Worm (Caenorhabditis elegans) whole organism, young adult: ENCODE data around the gene C13F10.8.
A peak's percentile ranks its signal among the peaks of the same experiment; 100 is the strongest.

ENCODE experiments used
- B0336.3 ChIP-seq: fragments of 200-800 bp; sonication (Bioruptor generic); IDR thresholded peaks from 2 replicates; pipeline ENCODE4 v1.3.6; 2022; ENCODE audit warnings: missing genetic modification characterization, missing compliant biosample characterization
- C17E4.6 ChIP-seq: fragments of 200-800 bp; sonication (Bioruptor generic); IDR thresholded peaks from 2 replicates; pipeline ENCODE4 v1.3.6; 2022; ENCODE audit warnings: missing genetic modification reagents, missing genetic modification characterization, missing compliant biosample characterization
- D2030.7 ChIP-seq: fragments of 200-800 bp; sonication (Bioruptor generic); IDR thresholded peaks from 2 replicates; pipeline ENCODE4 v1.3.6; 2022; ENCODE audit warnings: missing genetic modification reagents, missing genetic modification characterization, missing compliant biosample characterization
- F23B12.7 ChIP-seq: sonication (generic microtip); optimal IDR thresholded peaks from 2 replicates; lab custom pipeline; 2017; ENCODE audit warnings: missing genetic modification characterization, mild to moderate bottlenecking, missing compliant biosample characterization, antibody characterized with exemption, moderate library complexity; ENCODE audit not compliant: insufficient read depth
- F37B4.10 ChIP-seq: fragments of 200-800 bp; sonication (Bioruptor generic); IDR thresholded peaks from 2 replicates; pipeline ENCODE4 v1.3.6; 2022; ENCODE audit warnings: missing genetic modification characterization, missing compliant biosample characterization
- F49E8.2 ChIP-seq: sonication (generic microtip); optimal IDR thresholded peaks from 3 replicates; lab custom pipeline; 2017; ENCODE audit warnings: missing genetic modification characterization, mild to moderate bottlenecking, missing compliant biosample characterization, antibody characterized with exemption, moderate library complexity; ENCODE audit not compliant: insufficient read depth
- F55B11.4 ChIP-seq: sonication (generic microtip); optimal IDR thresholded peaks from 2 replicates; lab custom pipeline; 2016; ENCODE audit warnings: missing compliant biosample characterization, missing genetic modification characterization, borderline replicate concordance; ENCODE audit not compliant: insufficient read depth
- T07F8.4 ChIP-seq: sonication (generic microtip); optimal IDR thresholded peaks from 2 replicates; lab custom pipeline; 2016; ENCODE audit warnings: mild to moderate bottlenecking, missing genetic modification characterization, moderate library complexity, missing compliant biosample characterization
- T26A5.8 ChIP-seq: sonication (generic microtip); optimal IDR thresholded peaks from 2 replicates; lab custom pipeline; 2016; ENCODE audit warnings: missing genetic modification characterization, missing compliant biosample characterization
- Y53F4B.3 ChIP-seq: fragments of 200-800 bp; sonication (Bioruptor generic); IDR thresholded peaks from 2 replicates; pipeline ENCODE4 v1.3.6; 2022; ENCODE audit warnings: missing genetic modification reagents, missing genetic modification characterization, missing compliant biosample characterization
- Y67H2A.10 ChIP-seq: fragments of 200-800 bp; sonication (Bioruptor generic); conservative IDR thresholded peaks from 2 replicates; pipeline ENCODE4 v1.3.6; 2022; ENCODE audit warnings: missing genetic modification reagents, missing genetic modification characterization, missing compliant biosample characterization
- Y79H2A.3 ChIP-seq: fragments of 200-800 bp; sonication (Bioruptor generic); conservative IDR thresholded peaks from 2 replicates; pipeline ENCODE4 v1.3.6; 2022; ENCODE audit warnings: missing genetic modification reagents, missing genetic modification characterization, missing compliant biosample characterization
- akir-1 ChIP-seq: fragments of 200-800 bp; sonication (Bioruptor generic); optimal IDR thresholded peaks from 2 replicates; lab custom pipeline; 2018; ENCODE audit warnings: mild to moderate bottlenecking, missing genetic modification characterization, moderate library complexity, missing compliant biosample characterization
- attf-5 ChIP-seq: fragments of 200-800 bp; sonication (Bioruptor generic); optimal IDR thresholded peaks from 2 replicates; lab custom pipeline; 2018; ENCODE audit warnings: mild to moderate bottlenecking, missing genetic modification characterization, missing compliant biosample characterization
- attf-6 ChIP-seq: fragments of 200-800 bp; sonication (Bioruptor generic); IDR thresholded peaks from 2 replicates; pipeline ENCODE4 v1.3.6; 2022; ENCODE audit warnings: missing genetic modification reagents, missing genetic modification characterization, missing compliant biosample characterization
- bed-1 ChIP-seq: fragments of 200-800 bp; sonication (Bioruptor generic); IDR thresholded peaks from 2 replicates; pipeline ENCODE4 v1.3.6; 2022; ENCODE audit warnings: missing genetic modification reagents, missing genetic modification characterization, missing compliant biosample characterization
- ceh-100 ChIP-seq: fragments of 200-800 bp; sonication (Bioruptor generic); IDR thresholded peaks from 2 replicates; pipeline ENCODE4 v1.3.6; 2022; ENCODE audit warnings: missing genetic modification reagents, missing genetic modification characterization, missing compliant biosample characterization
- chd-7 ChIP-seq: sonication (generic microtip); optimal IDR thresholded peaks from 2 replicates; lab custom pipeline; 2016; ENCODE audit warnings: mild to moderate bottlenecking, missing genetic modification characterization, moderate library complexity, missing compliant biosample characterization
- die-1 ChIP-seq: sonication (generic microtip); optimal IDR thresholded peaks from 2 replicates; lab custom pipeline; 2016; ENCODE audit warnings: missing genotype, mild to moderate bottlenecking, missing genetic modification characterization, missing compliant biosample characterization
- dpl-1 ChIP-seq: fragments of 150-350 bp; optimal IDR thresholded peaks from 2 replicates; lab custom pipeline; 2014; ENCODE audit warnings: missing biosample characterization, missing genetic modification reagents, missing genetic modification characterization
- egrh-3 ChIP-seq: fragments of 200-800 bp; sonication (Bioruptor generic); IDR thresholded peaks from 2 replicates; pipeline ENCODE4 v1.3.6; 2022; ENCODE audit warnings: missing genetic modification reagents, missing genetic modification characterization, missing compliant biosample characterization
- hlh-12 ChIP-seq: sonication (generic microtip); optimal IDR thresholded peaks from 2 replicates; lab custom pipeline; 2016; ENCODE audit warnings: missing genetic modification characterization, missing compliant biosample characterization
- hrde-1 ChIP-seq: sonication (generic microtip); optimal IDR thresholded peaks from 2 replicates; lab custom pipeline; 2016; ENCODE audit warnings: missing genetic modification characterization, mild to moderate bottlenecking, missing compliant biosample characterization, moderate library complexity, missing genotype, missing genetic modification reagents, borderline replicate concordance
- lin-26 ChIP-seq: fragments of 200-800 bp; sonication (Bioruptor generic); IDR thresholded peaks from 2 replicates; pipeline ENCODE4 v1.3.6; 2022; ENCODE audit warnings: missing genetic modification reagents, missing genetic modification characterization, missing compliant biosample characterization
- lin-54 ChIP-seq: fragments of 200-800 bp; sonication (Bioruptor generic); optimal IDR thresholded peaks from 2 replicates; lab custom pipeline; 2018; ENCODE audit warnings: mild to moderate bottlenecking, missing genetic modification characterization, missing compliant biosample characterization
- lsy-27 ChIP-seq: sonication (generic microtip); optimal IDR thresholded peaks from 2 replicates; lab custom pipeline; 2017; ENCODE audit warnings: missing genetic modification characterization, mild to moderate bottlenecking, missing compliant biosample characterization, antibody characterized with exemption, missing genotype, borderline replicate concordance; ENCODE audit not compliant: insufficient read depth
- madf-10 ChIP-seq: sonication (generic microtip); optimal IDR thresholded peaks from 2 replicates; lab custom pipeline; 2016; ENCODE audit warnings: mild to moderate bottlenecking, missing genetic modification characterization, missing compliant biosample characterization
- madf-8 ChIP-seq: fragments of 200-800 bp; sonication (Bioruptor generic); conservative IDR thresholded peaks from 2 replicates; pipeline ENCODE4 v1.3.6; 2022; ENCODE audit warnings: missing genetic modification reagents, missing genetic modification characterization, missing compliant biosample characterization
- mcd-1 ChIP-seq: fragments of 200-800 bp; sonication (Bioruptor generic); IDR thresholded peaks from 2 replicates; pipeline ENCODE4 v1.3.6; 2022; ENCODE audit warnings: missing genetic modification reagents, missing genetic modification characterization, missing compliant biosample characterization
- mel-28 ChIP-seq: sonication (generic microtip); optimal IDR thresholded peaks from 2 replicates; lab custom pipeline; 2016; ENCODE audit warnings: borderline replicate concordance, mild to moderate bottlenecking, missing genetic modification characterization, missing compliant biosample characterization
- mes-4 ChIP-seq: sonication (generic microtip); optimal IDR thresholded peaks from 2 replicates; lab custom pipeline; 2016; ENCODE audit warnings: missing genotype, missing genetic modification characterization, missing compliant biosample characterization
- nhr-120 ChIP-seq: fragments of 200-800 bp; sonication (Bioruptor generic); IDR thresholded peaks from 2 replicates; pipeline ENCODE4 v1.3.6; 2022; ENCODE audit warnings: missing genetic modification characterization, missing compliant biosample characterization
- nhr-27 ChIP-seq: fragments of 200-800 bp; sonication (Bioruptor generic); optimal IDR thresholded peaks from 2 replicates; lab custom pipeline; 2018; ENCODE audit warnings: mild to moderate bottlenecking, missing genetic modification characterization, moderate library complexity, missing compliant biosample characterization
- rec-8 ChIP-seq, 2 experiments: sonication (generic microtip); optimal IDR thresholded peaks; 2 replicates each; lab custom pipeline; 2016; ENCODE audit warnings: mild to moderate bottlenecking in 2 of 2, missing genetic modification characterization in 2 of 2, missing genetic modification reagents in 2 of 2, missing genotype in 2 of 2, missing biosample characterization in 1 of 2, missing compliant biosample characterization in 1 of 2, moderate library complexity in 1 of 2
- snpc-1.1 ChIP-seq: sonication (generic microtip); optimal IDR thresholded peaks from 2 replicates; lab custom pipeline; 2017; ENCODE audit warnings: missing genetic modification characterization, mild to moderate bottlenecking, missing compliant biosample characterization, antibody characterized with exemption, moderate library complexity, missing genotype, missing genetic modification reagents; ENCODE audit not compliant: insufficient read depth
- snpc-1.3 ChIP-seq: sonication (generic microtip); optimal IDR thresholded peaks from 2 replicates; lab custom pipeline; 2017; ENCODE audit warnings: missing genetic modification characterization, mild to moderate bottlenecking, missing compliant biosample characterization, antibody characterized with exemption, moderate library complexity, missing genotype, missing genetic modification reagents; ENCODE audit not compliant: insufficient read depth
- snpc-4 ChIP-seq, 5 experiments: fragments of 150-350 bp in 1 of 5; sonication (generic microtip) in 4 of 5; optimal IDR thresholded peaks; 2 replicates each; lab custom pipeline; 2014 to 2018; ENCODE audit warnings: missing genetic modification characterization in 5 of 5, missing biosample characterization in 3 of 5, antibody characterized with exemption in 2 of 5, mild to moderate bottlenecking in 2 of 5, missing compliant biosample characterization in 2 of 5, missing genotype in 2 of 5, moderate library complexity in 2 of 5, missing genetic modification reagents in 1 of 5
- somi-1 ChIP-seq: fragments of 200-800 bp; sonication (Bioruptor generic); optimal IDR thresholded peaks from 2 replicates; lab custom pipeline; 2018; ENCODE audit warnings: mild to moderate bottlenecking, missing genetic modification characterization, missing compliant biosample characterization
- tbp1 ChIP-seq: fragments of 200-800 bp; sonication (Bioruptor generic); optimal IDR thresholded peaks from 2 replicates; lab custom pipeline; 2018; ENCODE audit warnings: mild to moderate bottlenecking, missing genetic modification characterization, missing compliant biosample characterization
- xnd-1 ChIP-seq: sonication (generic microtip); optimal IDR thresholded peaks from 2 replicates; lab custom pipeline; 2016; ENCODE audit warnings: missing genotype, missing genetic modification reagents, missing genetic modification characterization, missing compliant biosample characterization
- ztf-18 ChIP-seq: sonication (generic microtip); optimal IDR thresholded peaks from 2 replicates; lab custom pipeline; 2016; ENCODE audit warnings: missing genotype, mild to moderate bottlenecking, missing genetic modification characterization, missing compliant biosample characterization
- ztf-22 ChIP-seq: fragments of 200-800 bp; sonication (Bioruptor generic); optimal IDR thresholded peaks from 2 replicates; lab custom pipeline; 2018; ENCODE audit warnings: mild to moderate bottlenecking, missing genetic modification characterization, moderate library complexity, missing compliant biosample characterization
- ztf-26 ChIP-seq: sonication (generic microtip); optimal IDR thresholded peaks from 2 replicates; lab custom pipeline; 2017; ENCODE audit warnings: missing genetic modification characterization, missing compliant biosample characterization
- ztf-28 ChIP-seq: fragments of 200-800 bp; sonication (Bioruptor generic); IDR thresholded peaks from 2 replicates; pipeline ENCODE4 v1.3.6; 2022; ENCODE audit warnings: missing genetic modification reagents, missing genetic modification characterization, missing compliant biosample characterization
- ztf-3 ChIP-seq: fragments of 200-800 bp; sonication (Bioruptor generic); optimal IDR thresholded peaks from 2 replicates; lab custom pipeline; 2018; ENCODE audit warnings: mild to moderate bottlenecking, missing genetic modification characterization, missing compliant biosample characterization

The C13F10.8 gene

DNA sequence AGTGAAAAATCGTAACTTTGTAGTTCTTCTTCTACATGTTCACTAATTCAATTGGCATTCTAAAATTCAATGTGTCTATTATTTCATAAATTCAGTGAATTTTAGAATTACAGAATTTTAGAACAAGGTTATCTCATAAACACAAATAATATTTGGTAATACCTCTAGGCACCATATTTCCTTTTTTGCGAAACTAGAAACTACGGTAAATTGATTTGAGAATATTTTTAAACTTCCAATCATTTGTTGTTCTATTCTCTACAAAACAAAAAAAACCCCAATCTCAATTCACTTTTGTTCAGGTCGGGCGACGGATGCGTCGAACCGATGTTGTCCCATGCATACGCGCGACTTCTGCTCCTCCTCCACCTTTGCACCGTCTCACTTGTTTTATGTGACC, 20.9 kb downstream of the C13F10.8 start, which contains the start of gene F09G2.1:
F09G2.1 (plus strand) TSS at position 301 of the 400 bp plus-strand sequence.
- TF ChIP-seq ztf-22 (GFP tag; lab: Kevin White, UChicago) (no peak), die-1 (tag; lab: Kevin White, UChicago) (no peak), nhr-27 (tag; lab: Kevin White, UChicago) (no peak), somi-1 (GFP tag; lab: Kevin White, UChicago) (no peak)
- TF ChIP-seq, all 124 proteins: peak for 0

DNA sequence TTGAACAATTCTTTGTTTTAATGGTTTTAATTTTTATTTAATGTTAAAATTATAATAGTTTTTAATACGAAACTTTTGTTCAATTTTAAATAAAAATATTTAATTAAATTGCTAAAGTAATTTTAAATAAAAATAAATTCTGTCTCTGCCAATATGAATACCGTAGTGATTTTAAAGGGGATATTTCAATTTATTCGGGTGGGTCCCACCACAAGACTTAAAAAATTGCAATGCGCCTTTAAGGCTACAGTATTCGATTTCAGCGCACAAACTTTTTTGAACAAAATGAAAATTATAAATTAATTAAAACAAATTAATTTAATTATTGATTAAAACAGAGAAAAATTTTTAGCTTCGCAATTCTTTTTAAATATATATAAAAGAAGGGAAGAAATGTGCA, 21.7 kb downstream of the C13F10.8 start:
- TF ChIP-seq F55B11.4 (tag; lab: Kevin White, UChicago) (no peak), ceh-100 (GFP tag; lab: Robert Waterston, UW) (no peak), tbp1 (peak; percentile 31), dpl-1 (GFP tag; lab: Kevin White, UChicago) (no peak), madf-10 (no peak), F23B12.7 (tag; lab: Kevin White, UChicago) (no peak), egrh-3 (GFP tag; lab: Robert Waterston, UW) (no peak), ztf-18 (no peak), lin-26 (GFP tag; lab: Robert Waterston, UW) (no peak), mel-28 (tag; lab: Kevin White, UChicago) (no peak), lin-54 (peak; percentile 54), snpc-4 (GFP tag; optimal IDR thresholded peaks at IDR 0.05; lab: Kevin White, UChicago) (no peak), snpc-4 (tag; optimal IDR thresholded peaks at IDR 0.05; lab: Kevin White, UChicago) (no peak), ztf-22 (GFP tag; lab: Kevin White, UChicago) (no peak), Y53F4B.3 (GFP tag; lab: Robert Waterston, UW) (no peak), Y67H2A.10 (GFP tag; lab: Robert Waterston, UW) (no peak), snpc-1.3 (no peak), Y79H2A.3 (GFP tag; lab: Robert Waterston, UW) (no peak), attf-5 (GFP tag; lab: Kevin White, UChicago) (no peak), lsy-27 (tag; lab: Kevin White, UChicago) (no peak), hrde-1 (tag; lab: Kevin White, UChicago) (no peak), chd-7 (tag; lab: Kevin White, UChicago) (no peak), bed-1 (GFP tag; lab: Robert Waterston, UW) (no peak), F37B4.10 (no peak), rec-8 (tag; optimal IDR thresholded peaks at IDR 0.05; lab: Kevin White, UChicago) (no peak), B0336.3 (GFP tag; lab: Robert Waterston, UW) (no peak), madf-8 (GFP tag; lab: Robert Waterston, UW) (peak; percentile 75), C17E4.6 (GFP tag; lab: Robert Waterston, UW) (no peak), T07F8.4 (no peak), D2030.7 (GFP tag; lab: Robert Waterston, UW) (peak; percentile 54; the same call in 1 of the 2 replicates), akir-1 (GFP tag; lab: Kevin White, UChicago) (no peak), F49E8.2 (tag; lab: Kevin White, UChicago) (no peak), snpc-1.1 (tag; lab: Kevin White, UChicago) (peak; percentile 50), xnd-1 (tag; lab: Kevin White, UChicago) (peak; percentile 89), ztf-26 (tag; lab: Kevin White, UChicago) (no peak), nhr-120 (no peak), hlh-12 (tag; lab: Kevin White, UChicago) (no peak), ztf-3 (no peak), attf-6 (GFP tag; lab: Robert Waterston, UW) (no peak), T26A5.8 (tag; lab: Kevin White, UChicago) (no peak), mes-4 (tag; lab: Kevin White, UChicago) (no peak), ztf-28 (GFP tag; lab: Robert Waterston, UW) (no peak), mcd-1 (GFP tag; lab: Robert Waterston, UW) (0 out of 2 replicates have a peak, but pooled peaks have one; percentile 7)
